Fruit fly (Drosophila melanogaster) whole organism, embryonic: ENCODE results near the gene CG17377.

Experiments
- ATbp ChIP-seq: fragments of 200-800 bp; sonication (Bioruptor generic); optimal IDR thresholded peaks from 2 replicates; lab custom pipeline; 2017; ENCODE audit warnings: missing biosample characterization, mild to moderate bottlenecking, missing genetic modification characterization, missing genetic modification reagents
- CG10209 ChIP-seq: fragments of 200-800 bp; sonication (Bioruptor generic); optimal IDR thresholded peaks from 3 replicates; lab custom pipeline; 2017; ENCODE audit warnings: missing biosample characterization, mild to moderate bottlenecking, missing genetic modification characterization, missing genetic modification reagents
- CG10267 ChIP-seq: fragments of 200-800 bp; sonication (Bioruptor generic); optimal IDR thresholded peaks from 2 replicates; lab custom pipeline; 2018; ENCODE audit warnings: missing biosample characterization, mild to moderate bottlenecking, missing genetic modification characterization, moderate library complexity
- CG10959 ChIP-seq: fragments of 200-800 bp; sonication (Bioruptor generic); IDR thresholded peaks from 2 replicates; pipeline ENCODE4 v1.3.6; 2022; ENCODE audit warnings: missing biosample characterization, missing genetic modification characterization
- CG12219 ChIP-seq: fragments of 200-800 bp; sonication (Bioruptor generic); optimal IDR thresholded peaks from 3 replicates; lab custom pipeline; 2018; ENCODE audit warnings: missing biosample characterization, mild to moderate bottlenecking, missing genetic modification characterization
- CG12659 ChIP-seq: fragments of 200-800 bp; sonication (Bioruptor generic); optimal IDR thresholded peaks from 3 replicates; lab custom pipeline; 2017; ENCODE audit warnings: mild to moderate bottlenecking, missing biosample characterization, missing genetic modification reagents, missing genetic modification characterization
- CG16863 ChIP-seq: fragments of 200-800 bp; sonication (Bioruptor generic); optimal IDR thresholded peaks from 3 replicates; lab custom pipeline; 2016; ENCODE audit warnings: missing biosample characterization, missing genetic modification characterization
- CG18262 ChIP-seq: fragments of 200-800 bp; optimal IDR thresholded peaks from 3 replicates; lab custom pipeline; 2019; ENCODE audit warnings: missing biosample characterization, mild to moderate bottlenecking, missing genetic modification characterization, moderate library complexity
- CG18619 ChIP-seq: fragments of 200-800 bp; sonication (Bioruptor generic); optimal IDR thresholded peaks from 3 replicates; lab custom pipeline; 2017; ENCODE audit warnings: missing biosample characterization, mild to moderate bottlenecking, missing genetic modification characterization
- CG2202 ChIP-seq: fragments of 200-800 bp; sonication (Bioruptor generic); optimal IDR thresholded peaks from 2 replicates; lab custom pipeline; 2018; ENCODE audit warnings: missing biosample characterization, mild to moderate bottlenecking, missing genetic modification characterization
- CG2712 ChIP-seq: fragments of 200-800 bp; optimal IDR thresholded peaks from 3 replicates; lab custom pipeline; 2019; ENCODE audit warnings: missing biosample characterization, mild to moderate bottlenecking, missing genetic modification characterization, moderate library complexity
- CG34422 ChIP-seq: fragments of 200-800 bp; sonication (Bioruptor generic); IDR thresholded peaks from 3 replicates; pipeline ENCODE4 v1.3.6; 2022; ENCODE audit warnings: missing biosample characterization, missing genetic modification characterization
- CG3847 ChIP-seq: fragments of 200-800 bp; sonication (Bioruptor generic); IDR thresholded peaks from 2 replicates; pipeline ENCODE4 v1.3.6; 2022; ENCODE audit warnings: missing biosample characterization, missing genetic modification characterization
- CG6654 ChIP-seq: fragments of 200-800 bp; sonication (Bioruptor generic); optimal IDR thresholded peaks from 2 replicates; lab custom pipeline; 2017; ENCODE audit warnings: missing biosample characterization, mild to moderate bottlenecking, missing genetic modification characterization
- CG6854 ChIP-seq: fragments of 200-800 bp; sonication (Bioruptor generic); optimal IDR thresholded peaks from 3 replicates; lab custom pipeline; 2017; ENCODE audit warnings: missing biosample characterization, mild to moderate bottlenecking, missing genetic modification characterization
- CG8290 ChIP-seq, 3 experiments: fragments of 200-800 bp; sonication (Bioruptor generic); optimal IDR thresholded peaks; 2 replicates each; lab custom pipeline; 2016 to 2019; ENCODE audit warnings: missing biosample characterization in 3 of 3, missing genetic modification characterization in 3 of 3, mild to moderate bottlenecking in 2 of 3, moderate library complexity in 1 of 3
- CG8388 ChIP-seq: fragments of 200-800 bp; sonication (Bioruptor generic); optimal IDR thresholded peaks from 2 replicates; lab custom pipeline; 2019; ENCODE audit warnings: missing biosample characterization, mild to moderate bottlenecking, missing genetic modification characterization, moderate library complexity
- CG8924 ChIP-seq: fragments of 200-800 bp; optimal IDR thresholded peaks from 3 replicates; lab custom pipeline; 2019; ENCODE audit warnings: missing biosample characterization, mild to moderate bottlenecking, missing genetic modification characterization, moderate library complexity
- D ChIP-seq, 2 experiments: fragments of 200-800 bp in 1 of 2; fragments of >200 bp in 1 of 2; sonication (Bioruptor generic) in 1 of 2; optimal IDR thresholded peaks; 2 replicates in 1 of 2; 3 replicates in 1 of 2; lab custom pipeline; 2017; ENCODE audit warnings: mild to moderate bottlenecking in 1 of 2, missing biosample characterization in 1 of 2, missing genetic modification characterization in 1 of 2, missing genetic modification reagents in 1 of 2
- Deaf1 ChIP-seq: fragments of 200-800 bp; optimal IDR thresholded peaks from 3 replicates; lab custom pipeline; 2019; ENCODE audit warnings: missing biosample characterization, mild to moderate bottlenecking, missing genetic modification characterization, moderate library complexity
- Dip2 ChIP-seq: fragments of 200-800 bp; sonication (Bioruptor generic); IDR thresholded peaks from 2 replicates; pipeline ENCODE4 v1.3.6; 2022; ENCODE audit warnings: missing biosample characterization, missing genetic modification characterization
- Eip74EF ChIP-seq, 2 experiments: fragments of 200-800 bp in 1 of 2; fragments of >200 bp in 1 of 2; sonication (Bioruptor generic) in 1 of 2; optimal IDR thresholded peaks; 2 replicates each; lab custom pipeline; 2017 to 2019; ENCODE audit warnings: missing biosample characterization in 2 of 2, missing genetic modification characterization in 2 of 2, mild to moderate bottlenecking in 1 of 2, moderate library complexity in 1 of 2
- Fer1 ChIP-seq: fragments of 200-800 bp; sonication (Bioruptor generic); optimal IDR thresholded peaks from 2 replicates; lab custom pipeline; 2017; ENCODE audit warnings: missing biosample characterization, mild to moderate bottlenecking, missing genetic modification characterization
- HLH4C ChIP-seq: fragments of 200-800 bp; sonication (Bioruptor generic); IDR thresholded peaks from 3 replicates; pipeline ENCODE4 v1.3.6; 2022; ENCODE audit warnings: missing biosample characterization, missing genetic modification characterization; ENCODE audit not compliant: partially characterized antibody
- Jarid2 ChIP-seq: fragments of 200-800 bp; sonication (Bioruptor generic); optimal IDR thresholded peaks from 3 replicates; lab custom pipeline; 2017; ENCODE audit warnings: mild to moderate bottlenecking, missing biosample characterization, missing genetic modification reagents, missing genetic modification characterization
- Meics ChIP-seq: fragments of 200-800 bp; sonication (Bioruptor generic); optimal IDR thresholded peaks from 2 replicates; lab custom pipeline; 2017; ENCODE audit warnings: missing biosample characterization, mild to moderate bottlenecking, missing genetic modification characterization
- NK7.1 ChIP-seq: fragments of 200-800 bp; sonication (Bioruptor generic); optimal IDR thresholded peaks from 3 replicates; lab custom pipeline; 2016; ENCODE audit warnings: missing biosample characterization, missing genetic modification characterization
- Xbp1 ChIP-seq: fragments of 200-800 bp; sonication (Bioruptor generic); optimal IDR thresholded peaks from 3 replicates; lab custom pipeline; 2016; ENCODE audit warnings: missing biosample characterization, mild to moderate bottlenecking, missing genetic modification characterization
- caup ChIP-seq: fragments of 200-800 bp; sonication (Bioruptor generic); optimal IDR thresholded peaks from 3 replicates; lab custom pipeline; 2017; ENCODE audit warnings: missing biosample characterization, mild to moderate bottlenecking, missing genetic modification characterization, moderate library complexity; ENCODE audit not compliant: severe bottlenecking
- ci ChIP-seq: fragments of 200-800 bp; sonication (Bioruptor generic); IDR thresholded peaks from 3 replicates; pipeline ENCODE4 v1.3.6; 2022; ENCODE audit warnings: missing biosample characterization, missing genetic modification characterization
- en ChIP-seq: fragments of 200-800 bp; sonication (Bioruptor generic); optimal IDR thresholded peaks from 2 replicates; lab custom pipeline; 2016; ENCODE audit warnings: missing biosample characterization, missing genetic modification characterization
- gsb ChIP-seq: fragments of 200-800 bp; sonication (Bioruptor generic); IDR thresholded peaks from 2 replicates; pipeline ENCODE4 v1.3.6; 2022; ENCODE audit warnings: missing biosample characterization, missing genetic modification characterization
- hkb ChIP-seq, 2 experiments: fragments of 200-800 bp in 1 of 2; fragments of >200 bp in 1 of 2; sonication (Bioruptor generic) in 1 of 2; IDR thresholded peaks in 1 of 2; optimal IDR thresholded peaks in 1 of 2; 2 replicates each; pipeline versions ENCODE4 v1.3.6 to Lab custom; 2017 to 2022; ENCODE audit warnings: missing biosample characterization in 1 of 2, missing genetic modification characterization in 1 of 2
- hth ChIP-seq: fragments of >200 bp; optimal IDR thresholded peaks from 2 replicates; lab custom pipeline; 2017; ENCODE audit warnings: inconsistent platforms
- inv ChIP-seq: fragments of 200-800 bp; sonication (Bioruptor generic); IDR thresholded peaks from 2 replicates; pipeline ENCODE4 v1.3.6; 2022; ENCODE audit warnings: missing biosample characterization, missing genetic modification characterization; ENCODE audit not compliant: partially characterized antibody
- kah ChIP-seq: fragments of 200-800 bp; sonication (Bioruptor generic); optimal IDR thresholded peaks from 2 replicates; lab custom pipeline; 2018; ENCODE audit warnings: missing biosample characterization, mild to moderate bottlenecking, missing genetic modification characterization
- lov ChIP-seq, 2 experiments: fragments of 200-800 bp in 1 of 2; fragments of >200 bp in 1 of 2; sonication (Bioruptor generic) in 1 of 2; IDR thresholded peaks in 1 of 2; optimal IDR thresholded peaks in 1 of 2; 2 replicates in 1 of 2; 3 replicates in 1 of 2; pipeline versions ENCODE4 v1.3.6 to Lab custom; 2017 to 2022; ENCODE audit warnings: missing biosample characterization in 1 of 2, missing genetic modification characterization in 1 of 2
- luna ChIP-seq: fragments of 200-800 bp; sonication (Bioruptor generic); optimal IDR thresholded peaks from 2 replicates; lab custom pipeline; 2016; ENCODE audit warnings: missing biosample characterization, missing genetic modification characterization
- nau ChIP-seq: fragments of 200-800 bp; sonication (Bioruptor generic); optimal IDR thresholded peaks from 3 replicates; lab custom pipeline; 2017; ENCODE audit warnings: missing biosample characterization, mild to moderate bottlenecking, missing genetic modification characterization, missing genetic modification reagents
- odd ChIP-seq: fragments of 200-800 bp; sonication (Bioruptor generic); optimal IDR thresholded peaks from 2 replicates; lab custom pipeline; 2017; ENCODE audit warnings: missing biosample characterization, mild to moderate bottlenecking, missing genetic modification characterization
- otp ChIP-seq: fragments of 200-800 bp; sonication (Bioruptor generic); IDR thresholded peaks from 3 replicates; pipeline ENCODE4, ENCODE4 v1.3.6; 2022; ENCODE audit warnings: missing biosample characterization, missing genetic modification characterization
- pum ChIP-seq: fragments of 200-800 bp; sonication (Bioruptor generic); optimal IDR thresholded peaks from 2 replicates; lab custom pipeline; 2016; ENCODE audit warnings: missing biosample characterization, missing genetic modification characterization
- sqz ChIP-seq: fragments of 200-800 bp; sonication (Bioruptor generic); optimal IDR thresholded peaks from 3 replicates; lab custom pipeline; 2018; ENCODE audit warnings: missing biosample characterization, mild to moderate bottlenecking, missing genetic modification characterization
- sug ChIP-seq: fragments of 200-800 bp; optimal IDR thresholded peaks from 2 replicates; lab custom pipeline; 2019; ENCODE audit warnings: missing biosample characterization, mild to moderate bottlenecking, missing genetic modification characterization, moderate library complexity
- tup ChIP-seq: fragments of 200-800 bp; sonication (Bioruptor generic); optimal IDR thresholded peaks from 2 replicates; lab custom pipeline; 2016; ENCODE audit warnings: missing biosample characterization, mild to moderate bottlenecking, missing genetic modification characterization, moderate library complexity
- vfl ChIP-seq: fragments of 200-800 bp; sonication (Bioruptor generic); optimal IDR thresholded peaks from 2 replicates; lab custom pipeline; 2016; ENCODE audit warnings: missing biosample characterization, missing genetic modification characterization
- wek ChIP-seq: fragments of 200-800 bp; sonication (Bioruptor generic); optimal IDR thresholded peaks from 3 replicates; lab custom pipeline; 2018; ENCODE audit warnings: missing biosample characterization, mild to moderate bottlenecking, missing genetic modification characterization, moderate library complexity
- zfh1 ChIP-seq: fragments of 200-800 bp; sonication (Bioruptor generic); IDR thresholded peaks from 3 replicates; pipeline ENCODE4 v1.3.6; 2022; ENCODE audit warnings: missing biosample characterization, missing genetic modification characterization

The CG17377 gene

dm6 chr2L:6830264-6830729, 27.7 kb upstream of the CG17377 start (continued):
- TF ChIP-seq CG10267 (tag; lab: Kevin White, UChicago) = peak; percentile 79
- peak; percentile 6 for TF ChIP-seq sug (tag; lab: Kevin White, UChicago)
- TF ChIP-seq CG8388 (GFP tag; lab: Kevin White, UChicago) = peak; percentile 42
- TF ChIP-seq CG12659 (GFP tag; lab: Kevin White, UChicago) = peak; percentile 47
- TF ChIP-seq wek (GFP tag; lab: Kevin White, UChicago) = no peak
- peak; percentile 7 for TF ChIP-seq ATbp (GFP tag; lab: Kevin White, UChicago)
- no peak for TF ChIP-seq hth (lab: Kevin White, UChicago)
- TF ChIP-seq Fer1 (GFP tag; lab: Kevin White, UChicago) = peak; percentile 54
- TF ChIP-seq CG10209 (GFP tag; lab: Kevin White, UChicago) = peak; percentile 58
- no peak for TF ChIP-seq HLH4C (GFP tag; lab: Robert Waterston, UW)
- TF ChIP-seq CG2202 (tag; lab: Kevin White, UChicago) = peak; percentile 27
- TF ChIP-seq zfh1 = peak; percentile 77
- peak; percentile 83 for TF ChIP-seq CG2712 (tag; lab: Kevin White, UChicago)
- TF ChIP-seq CG18262 = peak; percentile 88
- TF ChIP-seq NK7.1 (GFP tag; lab: Kevin White, UChicago) = no peak
- peak; percentile 56 for TF ChIP-seq CG18619 (GFP tag; lab: Kevin White, UChicago)
- TF ChIP-seq hkb (optimal IDR thresholded peaks at IDR 0.05; lab: Kevin White, UChicago) = no peak
- TF ChIP-seq hkb (GFP tag; IDR thresholded peaks at IDR 0.05; lab: Robert Waterston, UW) = peak; percentile 59
- TF ChIP-seq caup (GFP tag; lab: Kevin White, UChicago) = peak; percentile 19
- no peak for TF ChIP-seq CG3847
- TF ChIP-seq otp (GFP tag; lab: Robert Waterston, UW) = no peak
- TF ChIP-seq kah (GFP tag; lab: Kevin White, UChicago) = no peak
- no peak for TF ChIP-seq vfl (GFP tag; lab: Kevin White, UChicago)
- TF ChIP-seq ci = peak; percentile 33; the same call in 1 of the 3 replicates
- no peak for TF ChIP-seq Jarid2 (GFP tag; lab: Kevin White, UChicago)
- TF ChIP-seq CG12219 = no peak
- peak; percentile 34 for TF ChIP-seq Deaf1 (tag; lab: Kevin White, UChicago)
- no peak for TF ChIP-seq gsb (GFP tag; lab: Robert Waterston, UW)
- peak; percentile 20 for TF ChIP-seq pum (GFP tag; lab: Kevin White, UChicago)
- TF ChIP-seq Eip74EF (GFP tag; optimal IDR thresholded peaks at IDR 0.05; lab: Kevin White, UChicago) = peak in 1 of 2 experiments; percentile 38
- peak; percentile 39 for TF ChIP-seq CG6854 (GFP tag; lab: Kevin White, UChicago)
- no peak for TF ChIP-seq CG34422 (GFP tag; lab: Robert Waterston, UW)
- no peak for TF ChIP-seq inv (GFP tag; lab: Robert Waterston, UW)
- peak; percentile 17 for TF ChIP-seq en (GFP tag; lab: Kevin White, UChicago)
- TF ChIP-seq CG6654 (GFP tag; lab: Kevin White, UChicago) = no peak
- TF ChIP-seq CG16863 (GFP tag; lab: Kevin White, UChicago) = no peak
- TF ChIP-seq tup (GFP tag; lab: Kevin White, UChicago) = no peak
- peak; percentile 29 for TF ChIP-seq CG8290 (GFP tag; optimal IDR thresholded peaks at IDR 0.05; lab: Kevin White, UChicago)
- peak in 1 of 2 experiments; percentile 2 for TF ChIP-seq CG8290 (tag; optimal IDR thresholded peaks at IDR 0.05; lab: Kevin White, UChicago)
- peak; percentile 22 for TF ChIP-seq Xbp1 (GFP tag; lab: Kevin White, UChicago)
- TF ChIP-seq luna (GFP tag; lab: Kevin White, UChicago) = no peak
- no peak for TF ChIP-seq D (optimal IDR thresholded peaks at IDR 0.05; lab: Kevin White, UChicago)
- TF ChIP-seq D (GFP tag; optimal IDR thresholded peaks at IDR 0.05; lab: Kevin White, UChicago) = peak; percentile 66
- no peak for TF ChIP-seq Dip2
- peak; percentile 62 for TF ChIP-seq odd (GFP tag; lab: Kevin White, UChicago)
- no peak for TF ChIP-seq nau (GFP tag; lab: Kevin White, UChicago)
- no peak for TF ChIP-seq lov (optimal IDR thresholded peaks at IDR 0.05; lab: Kevin White, UChicago)
- TF ChIP-seq lov (GFP tag; IDR thresholded peaks at IDR 0.05; lab: Robert Waterston, UW) = no peak
- TF ChIP-seq Meics (GFP tag; lab: Kevin White, UChicago) = peak; percentile 62
- peak; percentile 11 for TF ChIP-seq sqz
- peak; percentile 54; the same call in 1 of the 2 replicates for TF ChIP-seq CG10959 (GFP tag; lab: Robert Waterston, UW)
- peak; percentile 83 for TF ChIP-seq CG8924
